Fruit fly (Drosophila melanogaster) S2 (cell line): Measurements from ENCODE around the gene CG2162.

Experiments
- CG8478 ChIP-seq: fragments of >200 bp; optimal IDR thresholded peaks from 2 replicates; lab custom pipeline; 2018
- CTCF ChIP-seq, 2 experiments: fragments of >200 bp; optimal IDR thresholded peaks; 2 replicates each; lab custom pipeline; 2018

DNA sequence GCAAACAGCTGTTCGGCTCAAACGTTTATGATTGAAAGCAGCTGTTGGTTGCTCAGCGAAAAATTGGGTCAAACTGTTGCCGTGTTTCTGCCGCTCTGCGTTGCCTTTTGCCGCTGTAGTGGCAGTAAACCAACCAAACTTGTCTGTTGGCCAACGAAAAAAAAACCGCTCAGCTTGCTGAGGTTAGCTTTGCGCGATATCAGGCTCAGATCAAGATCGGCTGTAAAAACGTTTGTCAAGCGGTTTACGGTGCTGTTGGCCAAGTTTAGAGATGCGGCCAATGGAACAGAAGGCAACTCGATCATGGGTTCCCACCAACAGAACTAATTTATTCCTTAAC is 44.1 kb downstream of the CG2162 start:
- TF ChIP-seq CTCF (optimal IDR thresholded peaks at IDR 0.05; lab: Kevin White, UChicago) (no peak), CG8478 (lab: Kevin White, UChicago) (no peak)
